Fruit fly (Drosophila melanogaster) whole organism, wandering third instar larva: ENCODE data around the gene MICAL-like.

Source experiments
- Hr78 ChIP-seq: fragments of >200 bp; optimal IDR thresholded peaks from 2 replicates; lab custom pipeline; 2017; ENCODE audit warnings: missing biosample characterization, missing genetic modification characterization
- Jra ChIP-seq: sonication (Bioruptor generic); optimal IDR thresholded peaks from 2 replicates; lab custom pipeline; 2016; ENCODE audit warnings: missing biosample characterization, missing genetic modification characterization
- OdsH ChIP-seq: fragments of 200-800 bp; sonication (Bioruptor generic); optimal IDR thresholded peaks from 2 replicates; lab custom pipeline; 2016; ENCODE audit warnings: missing biosample characterization, mild to moderate bottlenecking, missing genetic modification characterization
- psq ChIP-seq: fragments of 200-800 bp; sonication (Bioruptor generic); optimal IDR thresholded peaks from 3 replicates; lab custom pipeline; 2017; ENCODE audit warnings: missing biosample characterization, mild to moderate bottlenecking, missing genetic modification characterization, moderate library complexity
- sv ChIP-seq: fragments of 200-800 bp; sonication (Bioruptor generic); optimal IDR thresholded peaks from 3 replicates; lab custom pipeline; 2016; ENCODE audit warnings: missing biosample characterization, missing genetic modification characterization

dm6 chr3L:13014693-13015092 lies 439 bp downstream of the MICAL-like start:
- TF ChIP-seq Jra (no peak), sv (GFP tag; lab: Kevin White, UChicago) (no peak), Hr78 (GFP tag; lab: Kevin White, UChicago) (no peak), OdsH (no peak), psq (GFP tag; lab: Kevin White, UChicago) (no peak)
